Worm (Caenorhabditis elegans) whole organism, young adult: ENCODE data around the gene F11D11.21.
"Not testable (repeated sequence)": the region's sequence is repeated elsewhere in the genome, so short reads cannot be mapped to it uniquely, and the experiment has no call there.

Source experiments
- B0019.2 ChIP-seq: fragments of 200-800 bp; sonication (Bioruptor generic); conservative IDR thresholded peaks from 2 replicates; pipeline ENCODE4 v1.3.6; 2022; ENCODE audit warnings: missing genetic modification reagents, missing genetic modification characterization, missing compliant biosample characterization
- B0035.1 ChIP-seq: sonication (generic microtip); optimal IDR thresholded peaks from 2 replicates; lab custom pipeline; 2016; ENCODE audit warnings: missing genetic modification characterization, mild to moderate bottlenecking, missing compliant biosample characterization, missing genotype, missing genetic modification reagents
- B0261.1 ChIP-seq: sonication (generic microtip); optimal IDR thresholded peaks from 2 replicates; lab custom pipeline; 2016; ENCODE audit warnings: mild to moderate bottlenecking, missing genetic modification characterization, moderate library complexity, missing compliant biosample characterization
- F23B12.7 ChIP-seq: sonication (generic microtip); optimal IDR thresholded peaks from 2 replicates; lab custom pipeline; 2017; ENCODE audit warnings: missing genetic modification characterization, mild to moderate bottlenecking, missing compliant biosample characterization, antibody characterized with exemption, moderate library complexity; ENCODE audit not compliant: insufficient read depth
- K12H6.12 ChIP-seq: fragments of 200-800 bp; sonication (Bioruptor generic); optimal IDR thresholded peaks from 2 replicates; lab custom pipeline; 2018; ENCODE audit warnings: mild to moderate bottlenecking, missing genetic modification characterization, missing compliant biosample characterization
- T26A5.8 ChIP-seq: sonication (generic microtip); optimal IDR thresholded peaks from 2 replicates; lab custom pipeline; 2016; ENCODE audit warnings: missing genetic modification characterization, missing compliant biosample characterization
- Y53F4B.3 ChIP-seq: fragments of 200-800 bp; sonication (Bioruptor generic); IDR thresholded peaks from 2 replicates; pipeline ENCODE4 v1.3.6; 2022; ENCODE audit warnings: missing genetic modification reagents, missing genetic modification characterization, missing compliant biosample characterization
- Y67H2A.10 ChIP-seq: fragments of 200-800 bp; sonication (Bioruptor generic); conservative IDR thresholded peaks from 2 replicates; pipeline ENCODE4 v1.3.6; 2022; ENCODE audit warnings: missing genetic modification reagents, missing genetic modification characterization, missing compliant biosample characterization
- Y79H2A.3 ChIP-seq: fragments of 200-800 bp; sonication (Bioruptor generic); conservative IDR thresholded peaks from 2 replicates; pipeline ENCODE4 v1.3.6; 2022; ENCODE audit warnings: missing genetic modification reagents, missing genetic modification characterization, missing compliant biosample characterization
- ama-1 ChIP-seq, 3 experiments: fragments of 150-350 bp in 1 of 3; sonication (generic microtip) in 2 of 3; optimal IDR thresholded peaks; 2 replicates each; lab custom pipeline; 2014 to 2018; ENCODE audit warnings: missing biosample characterization in 2 of 3, missing genetic modification characterization in 2 of 3, missing genetic modification reagents in 2 of 3
- aptf-3 ChIP-seq: fragments of 200-800 bp; sonication (Bioruptor generic); IDR thresholded peaks from 2 replicates; pipeline ENCODE4 v1.3.6; 2022; ENCODE audit warnings: missing genetic modification characterization, missing compliant biosample characterization
- atf-7 ChIP-seq: sonication (generic microtip); optimal IDR thresholded peaks from 2 replicates; lab custom pipeline; 2017; ENCODE audit warnings: mild to moderate bottlenecking, missing genetic modification characterization, missing compliant biosample characterization
- attf-5 ChIP-seq: fragments of 200-800 bp; sonication (Bioruptor generic); optimal IDR thresholded peaks from 2 replicates; lab custom pipeline; 2018; ENCODE audit warnings: mild to moderate bottlenecking, missing genetic modification characterization, missing compliant biosample characterization
- cebp-2 ChIP-seq: fragments of 200-800 bp; sonication (Bioruptor generic); IDR thresholded peaks from 2 replicates; pipeline ENCODE4 v1.3.6; 2022; ENCODE audit warnings: missing genetic modification characterization, missing compliant biosample characterization
- ceh-27 ChIP-seq: fragments of 200-800 bp; sonication (Bioruptor generic); optimal IDR thresholded peaks from 2 replicates; lab custom pipeline; 2018; ENCODE audit warnings: mild to moderate bottlenecking, missing genetic modification characterization, moderate library complexity, missing compliant biosample characterization
- ceh-91 ChIP-seq: fragments of 200-800 bp; sonication (Bioruptor generic); IDR thresholded peaks from 2 replicates; pipeline ENCODE4 v1.3.6; 2022; ENCODE audit warnings: missing genetic modification reagents, missing genetic modification characterization, missing compliant biosample characterization
- dpl-1 ChIP-seq: fragments of 150-350 bp; optimal IDR thresholded peaks from 2 replicates; lab custom pipeline; 2014; ENCODE audit warnings: missing biosample characterization, missing genetic modification reagents, missing genetic modification characterization
- egl-18 ChIP-seq: fragments of 200-800 bp; sonication (Bioruptor generic); IDR thresholded peaks from 2 replicates; pipeline ENCODE4 v1.3.6; 2022; ENCODE audit warnings: missing genetic modification reagents, missing genetic modification characterization, missing compliant biosample characterization
- egrh-3 ChIP-seq: fragments of 200-800 bp; sonication (Bioruptor generic); IDR thresholded peaks from 2 replicates; pipeline ENCODE4 v1.3.6; 2022; ENCODE audit warnings: missing genetic modification reagents, missing genetic modification characterization, missing compliant biosample characterization
- hmg-1.2 ChIP-seq: fragments of 200-800 bp; sonication (Bioruptor generic); IDR thresholded peaks from 2 replicates; pipeline ENCODE4 v1.3.6; 2022; ENCODE audit warnings: missing genetic modification reagents, missing genetic modification characterization, missing compliant biosample characterization
- hmg-20 ChIP-seq: fragments of 200-800 bp; sonication (Bioruptor generic); IDR thresholded peaks from 2 replicates; pipeline ENCODE4 v1.3.6; 2022; ENCODE audit warnings: missing genetic modification reagents, missing genetic modification characterization, missing compliant biosample characterization
- let-607 ChIP-seq, 2 experiments: fragments of 200-800 bp in 1 of 2; sonication (Bioruptor generic) in 1 of 2; sonication (generic microtip) in 1 of 2; optimal IDR thresholded peaks; 2 replicates each; lab custom pipeline; 2016 to 2018; ENCODE audit warnings: mild to moderate bottlenecking in 2 of 2, missing compliant biosample characterization in 2 of 2, missing genetic modification characterization in 2 of 2, moderate library complexity in 2 of 2, missing genotype in 1 of 2
- lir-1 ChIP-seq: fragments of 200-800 bp; sonication (Bioruptor generic); conservative IDR thresholded peaks from 2 replicates; pipeline ENCODE4 v1.3.6; 2022; ENCODE audit warnings: missing genetic modification reagents, missing genetic modification characterization, missing compliant biosample characterization
- madf-10 ChIP-seq: sonication (generic microtip); optimal IDR thresholded peaks from 2 replicates; lab custom pipeline; 2016; ENCODE audit warnings: mild to moderate bottlenecking, missing genetic modification characterization, missing compliant biosample characterization
- mcd-1 ChIP-seq: fragments of 200-800 bp; sonication (Bioruptor generic); IDR thresholded peaks from 2 replicates; pipeline ENCODE4 v1.3.6; 2022; ENCODE audit warnings: missing genetic modification reagents, missing genetic modification characterization, missing compliant biosample characterization
- mel-28 ChIP-seq: sonication (generic microtip); optimal IDR thresholded peaks from 2 replicates; lab custom pipeline; 2016; ENCODE audit warnings: borderline replicate concordance, mild to moderate bottlenecking, missing genetic modification characterization, missing compliant biosample characterization
- mxl-1 ChIP-seq: sonication (generic microtip); optimal IDR thresholded peaks from 2 replicates; lab custom pipeline; 2016; ENCODE audit warnings: missing genetic modification characterization, missing compliant biosample characterization
- nfyb-1 ChIP-seq: fragments of 200-800 bp; sonication (Bioruptor generic); IDR thresholded peaks from 2 replicates; pipeline ENCODE4 v1.3.6; 2022; ENCODE audit warnings: missing genetic modification reagents, missing genetic modification characterization, missing compliant biosample characterization
- nhr-120 ChIP-seq: fragments of 200-800 bp; sonication (Bioruptor generic); IDR thresholded peaks from 2 replicates; pipeline ENCODE4 v1.3.6; 2022; ENCODE audit warnings: missing genetic modification characterization, missing compliant biosample characterization
- nhr-179 ChIP-seq: sonication (generic microtip); optimal IDR thresholded peaks from 2 replicates; lab custom pipeline; 2016; ENCODE audit warnings: mild to moderate bottlenecking, missing genetic modification characterization, missing compliant biosample characterization
- pha-4 ChIP-seq: fragments of 150-350 bp; sonication (generic microtip); optimal IDR thresholded peaks from 2 replicates; lab custom pipeline; 2014; ENCODE audit warnings: missing biosample characterization, missing genetic modification reagents, missing genetic modification characterization
- repo-1 ChIP-seq: sonication (generic microtip); optimal IDR thresholded peaks from 2 replicates; lab custom pipeline; 2017; ENCODE audit warnings: mild to moderate bottlenecking, missing genetic modification characterization, missing compliant biosample characterization
- sdz-38 ChIP-seq: sonication (generic microtip); optimal IDR thresholded peaks from 2 replicates; lab custom pipeline; 2016; ENCODE audit warnings: missing genotype, missing genetic modification characterization, missing compliant biosample characterization
- snpc-1.1 ChIP-seq: sonication (generic microtip); optimal IDR thresholded peaks from 2 replicates; lab custom pipeline; 2017; ENCODE audit warnings: missing genetic modification characterization, mild to moderate bottlenecking, missing compliant biosample characterization, antibody characterized with exemption, moderate library complexity, missing genotype, missing genetic modification reagents; ENCODE audit not compliant: insufficient read depth
- snpc-1.3 ChIP-seq: sonication (generic microtip); optimal IDR thresholded peaks from 2 replicates; lab custom pipeline; 2017; ENCODE audit warnings: missing genetic modification characterization, mild to moderate bottlenecking, missing compliant biosample characterization, antibody characterized with exemption, moderate library complexity, missing genotype, missing genetic modification reagents; ENCODE audit not compliant: insufficient read depth
- snpc-4 ChIP-seq, 5 experiments: fragments of 150-350 bp in 1 of 5; sonication (generic microtip) in 4 of 5; optimal IDR thresholded peaks; 2 replicates each; lab custom pipeline; 2014 to 2018; ENCODE audit warnings: missing genetic modification characterization in 5 of 5, missing biosample characterization in 3 of 5, antibody characterized with exemption in 2 of 5, mild to moderate bottlenecking in 2 of 5, missing compliant biosample characterization in 2 of 5, missing genotype in 2 of 5, moderate library complexity in 2 of 5, missing genetic modification reagents in 1 of 5
- tbp1 ChIP-seq: fragments of 200-800 bp; sonication (Bioruptor generic); optimal IDR thresholded peaks from 2 replicates; lab custom pipeline; 2018; ENCODE audit warnings: mild to moderate bottlenecking, missing genetic modification characterization, missing compliant biosample characterization
- ztf-18 ChIP-seq: sonication (generic microtip); optimal IDR thresholded peaks from 2 replicates; lab custom pipeline; 2016; ENCODE audit warnings: missing genotype, mild to moderate bottlenecking, missing genetic modification characterization, missing compliant biosample characterization
- ztf-3 ChIP-seq: fragments of 200-800 bp; sonication (Bioruptor generic); optimal IDR thresholded peaks from 2 replicates; lab custom pipeline; 2018; ENCODE audit warnings: mild to moderate bottlenecking, missing genetic modification characterization, missing compliant biosample characterization

F11D11.21 gene

ce11 chrV:18770623-18771022 is 20.3 kb upstream of the F11D11.21 start, which contains the start of gene clec-255:
Gene clec-255 (minus strand): TSS chrV:18770723.
- TF ChIP-seq dpl-1 (no peak), attf-5 (GFP tag; lab: Kevin White, UChicago) (no peak), mxl-1 (tag; lab: Kevin White, UChicago) (no peak), T26A5.8 (tag; lab: Kevin White, UChicago) (no peak), ztf-18 (tag; lab: Kevin White, UChicago) (no peak), mcd-1 (GFP tag; lab: Robert Waterston, UW) (no peak), ceh-91 (GFP tag; lab: Robert Waterston, UW) (no peak), tbp1 (GFP tag; lab: Kevin White, UChicago) (no peak), atf-7 (tag; lab: Kevin White, UChicago) (no peak), snpc-4 (GFP tag; optimal IDR thresholded peaks at IDR 0.05; lab: Kevin White, UChicago) (no peak), snpc-4 (tag; optimal IDR thresholded peaks at IDR 0.05; lab: Kevin White, UChicago) (no peak)

DNA sequence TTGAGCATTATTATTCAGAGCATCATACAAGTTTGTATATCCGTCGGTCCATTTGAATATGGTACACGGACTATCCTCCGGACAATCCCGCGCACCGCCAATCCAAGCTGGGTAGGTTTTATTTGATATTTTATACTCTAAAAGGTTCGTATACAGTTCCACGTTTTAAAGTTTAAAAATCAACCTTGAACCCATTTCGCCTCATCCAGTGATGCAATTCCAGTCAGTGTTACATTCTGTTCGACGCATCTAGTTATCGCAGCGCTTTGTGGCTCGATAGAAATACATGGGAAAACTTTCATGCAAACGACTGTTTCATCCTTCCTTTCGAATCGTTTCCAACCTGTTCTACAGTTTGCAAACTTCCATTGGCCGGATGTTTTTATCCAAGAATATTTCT is 19.6 kb upstream of the F11D11.21 start:
- no peak for TF ChIP-seq repo-1 (tag; lab: Kevin White, UChicago)
- no peak for TF ChIP-seq let-607 (tag; optimal IDR thresholded peaks at IDR 0.05; lab: Kevin White, UChicago)
- TF ChIP-seq nhr-179 (tag; lab: Kevin White, UChicago), result no peak
- no peak for TF ChIP-seq Y67H2A.10 (GFP tag; lab: Robert Waterston, UW)
- TF ChIP-seq ceh-27, result no peak
- no peak for TF ChIP-seq Y79H2A.3
- TF ChIP-seq pha-4 (tag; lab: Kevin White, UChicago), result no peak
- TF ChIP-seq hmg-20 (GFP tag; lab: Robert Waterston, UW), result no peak
- no peak for TF ChIP-seq K12H6.12 (tag; lab: Kevin White, UChicago)
- no peak for TF ChIP-seq nfyb-1 (GFP tag; lab: Robert Waterston, UW)
- no peak for TF ChIP-seq egrh-3 (GFP tag; lab: Robert Waterston, UW)

DNA sequence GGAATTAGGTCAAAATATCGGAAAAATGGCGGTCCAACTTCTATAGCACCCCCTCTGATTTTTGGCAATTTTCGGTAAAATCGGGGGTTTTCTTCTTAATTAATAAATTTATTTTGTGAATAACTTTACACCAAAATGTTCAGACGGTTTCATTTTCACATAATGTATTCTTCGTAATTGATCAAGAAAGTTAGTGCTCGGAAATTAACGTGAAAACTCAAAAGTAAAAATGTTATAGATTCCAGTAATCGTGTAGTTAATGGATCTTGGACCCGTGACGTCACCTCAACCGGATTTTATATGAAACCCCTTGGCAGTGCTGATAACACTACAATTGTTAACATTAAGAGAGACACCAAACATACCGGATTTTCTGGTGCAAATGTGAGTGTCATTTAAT is 11.7 kb upstream of the F11D11.21 start, which contains the start of gene F11D11.22:
Gene F11D11.22 (plus strand): TSS at position 301 of the 400 bp plus-strand sequence.
- not testable (repeated sequence) for TF ChIP-seq F23B12.7 (tag; lab: Kevin White, UChicago); lir-1 (GFP tag; lab: Robert Waterston, UW); Y53F4B.3 (GFP tag; lab: Robert Waterston, UW)

ce11 chrV:18761078-18761477 is 10.7 kb upstream of the F11D11.21 start, which contains the start of gene F11D11.4:
Gene F11D11.4 (plus strand): TSS chrV:18761378.
- TF ChIP-seq B0019.2 (no peak), ztf-3 (GFP tag; lab: Kevin White, UChicago) (no peak), nhr-120 (GFP tag; lab: Robert Waterston, UW) (no peak), cebp-2 (GFP tag; lab: Robert Waterston, UW) (no peak), B0035.1 (tag; lab: Kevin White, UChicago) (no peak), mel-28 (tag; lab: Kevin White, UChicago) (no peak)

ce11 chrV:18760174-18760573 is 9.8 kb upstream of the F11D11.21 start, which contains the start of gene F11D11.3:
Gene F11D11.3 (minus strand): TSS chrV:18760274.
- no peak for TF ChIP-seq aptf-3
- TF ChIP-seq snpc-1.3 (tag; lab: Kevin White, UChicago), result no peak
- TF ChIP-seq lir-1 (GFP tag; lab: Robert Waterston, UW), result no peak
- no peak for TF ChIP-seq ztf-18 (tag; lab: Kevin White, UChicago)
- no peak for TF ChIP-seq egl-18 (GFP tag; lab: Robert Waterston, UW)
- no peak for TF ChIP-seq ama-1 (optimal IDR thresholded peaks at IDR 0.05; lab: Kevin White, UChicago)
- TF ChIP-seq ama-1 (GFP tag; optimal IDR thresholded peaks at IDR 0.05; lab: Kevin White, UChicago), result no peak
- TF ChIP-seq hmg-20 (GFP tag; lab: Robert Waterston, UW), result no peak
- TF ChIP-seq nhr-179 (tag; lab: Kevin White, UChicago), result no peak
- no peak for TF ChIP-seq atf-7 (tag; lab: Kevin White, UChicago)
- TF ChIP-seq B0261.1 (tag; lab: Kevin White, UChicago), result no peak
- no peak for TF ChIP-seq snpc-1.1 (tag; lab: Kevin White, UChicago)
- no peak for TF ChIP-seq hmg-1.2 (GFP tag; lab: Robert Waterston, UW)
- no peak for TF ChIP-seq egrh-3 (GFP tag; lab: Robert Waterston, UW)
- TF ChIP-seq madf-10, result no peak
- no peak for TF ChIP-seq sdz-38 (tag; lab: Kevin White, UChicago)
